Worm (Caenorhabditis elegans): ENCODE measurements around the gene M05D6.3.
A peak's percentile ranks its signal among the peaks of the same experiment; 100 is the strongest.
"Not testable (repeated sequence)": the region's sequence is repeated elsewhere in the genome, so short reads cannot be mapped to it uniquely, and the experiment has no call there.

Gene M05D6.3

DNA sequence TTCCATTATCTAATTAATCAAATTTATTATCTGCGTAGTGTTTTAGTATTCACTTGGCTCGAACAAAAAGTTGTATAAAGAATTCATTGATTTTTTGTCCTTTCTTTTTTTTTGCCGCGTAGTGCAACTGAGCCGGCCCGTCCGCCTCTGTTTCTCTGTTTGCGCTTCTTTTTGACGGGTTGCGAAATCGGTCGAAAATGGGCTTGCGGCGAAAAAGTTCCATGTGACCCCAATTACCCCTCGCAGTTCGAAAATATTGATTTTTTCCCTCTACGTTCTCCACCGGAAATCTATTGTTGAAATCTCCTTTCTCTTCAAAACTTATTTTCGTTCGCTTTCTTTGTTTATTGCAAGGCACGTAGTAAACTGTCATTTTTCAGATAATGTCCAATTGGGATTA, 18.1 kb upstream of the M05D6.3 start, which contains the start of gene zyg-9 (continued):
- no peak for TF ChIP-seq ztf-18 (tag; optimal IDR thresholded peaks at IDR 0.05)
- no peak for TF ChIP-seq nhr-90 (tag; optimal IDR thresholded peaks at IDR 0.05)
- TF ChIP-seq ztf-25 (GFP tag; IDR thresholded peaks at IDR 0.05) = no peak
- peak; percentile 69; the same call in 1 of the 2 replicates for TF ChIP-seq zfh-2 (GFP tag; conservative IDR thresholded peaks at IDR 0.05)
- TF ChIP-seq snpc-1.1 (tag; optimal IDR thresholded peaks at IDR 0.05; ENCODE audit: insufficient read depth) = no peak
- no peak for TF ChIP-seq nhr-27 (tag; optimal IDR thresholded peaks at IDR 0.05)
- TF ChIP-seq lin-35 (GFP tag; optimal IDR thresholded peaks at IDR 0.05) = peak in 1 of 3 experiments; percentile 53
- no peak for TF ChIP-seq ztf-22 (GFP tag; optimal IDR thresholded peaks at IDR 0.05)
- TF ChIP-seq ZK185.1 (tag; optimal IDR thresholded peaks at IDR 0.05; ENCODE audit: poor library complexity, severe bottlenecking) = no peak

DNA sequence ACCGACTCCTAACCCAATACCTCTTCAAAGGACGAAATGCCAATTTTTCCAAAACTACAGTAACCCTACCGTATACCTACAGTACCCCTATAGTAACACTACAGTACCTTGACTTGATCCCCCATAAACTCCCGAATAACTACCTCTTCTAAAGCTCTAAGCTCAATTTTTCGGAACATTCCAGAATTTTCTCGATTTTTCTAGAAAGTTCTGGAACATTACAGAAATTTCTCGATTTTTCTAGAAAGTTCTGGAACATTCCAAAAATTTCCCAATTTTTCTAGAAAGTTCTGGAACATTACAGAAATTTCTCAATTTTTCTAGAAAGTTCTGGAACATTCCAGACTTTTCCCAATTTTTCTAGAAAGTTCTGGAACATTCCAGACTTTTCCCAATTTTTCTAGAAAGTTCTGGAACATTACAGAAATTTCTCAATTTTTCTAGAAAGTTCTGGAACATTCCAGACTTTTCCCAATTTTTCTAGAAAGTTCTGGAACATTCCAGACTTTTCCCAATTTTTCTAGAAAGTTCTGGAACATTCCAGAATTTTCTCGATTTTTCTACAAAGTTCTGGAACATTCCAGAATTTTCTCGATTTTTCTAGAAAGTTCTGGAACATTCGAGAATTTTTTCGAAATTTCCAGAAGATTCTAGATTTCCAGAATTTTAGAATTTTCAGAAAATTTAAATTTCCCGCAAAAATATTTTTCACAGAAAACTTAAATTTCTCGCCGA, 15.6 kb upstream of the M05D6.3 start:
- peak; percentile 79; the same call in 1 of the 2 replicates for TF ChIP-seq aptf-3 (GFP tag; IDR thresholded peaks at IDR 0.05)
- TF ChIP-seq ceh-40 (GFP tag; IDR thresholded peaks at IDR 0.05) = 0 out of 2 replicates have a peak, but pooled peaks have one; percentile 33
- peak; percentile 18; the same call in 1 of the 2 replicates for TF ChIP-seq rcor-1 (GFP tag; IDR thresholded peaks at IDR 0.05)
- TF ChIP-seq egrh-3 (GFP tag; IDR thresholded peaks at IDR 0.05) = peak; percentile 51
- TF ChIP-seq hsf-1 (GFP tag; IDR thresholded peaks at IDR 0.05) = peak; percentile 97
- TF ChIP-seq madf-6 (GFP tag; IDR thresholded peaks at IDR 0.05) = peak; percentile 27
- peak; percentile 68 for TF ChIP-seq dox-1 (GFP tag; IDR thresholded peaks at IDR 0.05)
- TF ChIP-seq rpc-1 (optimal IDR thresholded peaks at IDR 0.05) = peak; percentile 3
- TF ChIP-seq rpc-1 (tag; optimal IDR thresholded peaks at IDR 0.05) = not testable (repeated sequence)
- TF ChIP-seq madf-3 (GFP tag; IDR thresholded peaks at IDR 0.05) = peak; percentile 68; the same call in 1 of the 2 replicates

DNA sequence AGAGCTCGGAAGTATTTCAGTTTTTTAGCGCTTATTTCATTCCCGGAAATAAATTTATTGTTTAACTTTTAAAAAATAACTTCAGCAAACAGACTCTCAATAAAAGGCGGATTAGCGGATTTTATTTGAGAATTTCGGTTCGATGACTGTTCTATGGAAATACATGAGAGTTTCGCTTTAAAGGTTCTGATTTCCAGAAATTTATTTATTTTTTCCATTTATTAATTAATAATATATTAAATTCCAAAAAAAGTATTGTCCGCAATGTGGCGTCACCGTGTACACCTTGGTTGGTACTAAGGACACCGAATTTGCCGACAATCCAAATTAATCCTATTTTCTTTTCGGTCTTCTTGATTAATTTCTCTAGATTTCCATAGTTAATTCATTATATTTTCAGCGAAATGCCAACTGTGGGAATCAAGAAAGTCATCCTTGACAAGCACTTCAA, 11.1 kb upstream of the M05D6.3 start, which contains the start of gene fars-3:
fars-3 (plus strand) TSS at position 401 of the 451 bp plus-strand sequence.
- TF ChIP-seq ekl-4 (GFP tag; IDR thresholded peaks at IDR 0.05) (peak; percentile 72; the same call in 1 of the 2 replicates), snpc-3.4 (tag; optimal IDR thresholded peaks at IDR 0.05) (peak; percentile 57), athp-1 (tag; optimal IDR thresholded peaks at IDR 0.05) (peak; percentile 57), unc-62 (GFP tag; optimal IDR thresholded peaks at IDR 0.05) (no peak), ztf-25 (GFP tag; IDR thresholded peaks at IDR 0.05) (peak; percentile 34; the same call in 1 of the 2 replicates), B0035.1 (tag; optimal IDR thresholded peaks at IDR 0.05) (peak; percentile 46), lsl-1 (GFP tag; optimal IDR thresholded peaks at IDR 0.05) (peak; percentile 2), F39B2.1 (GFP tag; IDR thresholded peaks at IDR 0.05) (peak; percentile 39; the same call in 1 of the 2 replicates), bed-2 (GFP tag; IDR thresholded peaks at IDR 0.05) (no peak), lin-54 (GFP tag; optimal IDR thresholded peaks at IDR 0.05) (peak; percentile 61), Y67H2A.10 (GFP tag; conservative IDR thresholded peaks at IDR 0.05) (0 out of 2 replicates have a peak, but pooled peaks have one; percentile 32), attf-6 (GFP tag; IDR thresholded peaks at IDR 0.05) (peak; percentile 60; the same call in 1 of the 2 replicates), hrde-1 (tag; optimal IDR thresholded peaks at IDR 0.05; ENCODE audit: borderline replicate concordance) (peak; percentile 71), aptf-2 (GFP tag; conservative IDR thresholded peaks at IDR 0.05) (0 out of 2 replicates have a peak, but pooled peaks have one; percentile 14), rpc-1 (optimal IDR thresholded peaks at IDR 0.05) (no peak), rpc-1 (tag; optimal IDR thresholded peaks at IDR 0.05) (no peak), tlf-1 (GFP tag; optimal IDR thresholded peaks at IDR 0.05) (peak; percentile 62), madf-6 (GFP tag; IDR thresholded peaks at IDR 0.05) (peak; percentile 57), hmg-1.2 (GFP tag; IDR thresholded peaks at IDR 0.05) (peak; percentile 41), ztf-26 (tag; optimal IDR thresholded peaks at IDR 0.05) (no peak), chd-7 (tag; optimal IDR thresholded peaks at IDR 0.05) (no peak), nhr-27 (tag; optimal IDR thresholded peaks at IDR 0.05) (peak; percentile 55), cebp-1 (GFP tag; IDR thresholded peaks at IDR 0.05) (no peak), cebp-1 (tag; optimal IDR thresholded peaks at IDR 0.05) (peak; percentile 55), nfya-1 (tag; optimal IDR thresholded peaks at IDR 0.05; ENCODE audit: borderline replicate concordance, insufficient read depth) (no peak), dpff-1 (tag; optimal IDR thresholded peaks at IDR 0.05) (no peak), Y95B8A.8 (GFP tag; IDR thresholded peaks at IDR 0.05) (peak; percentile 23; the same call in 1 of the 2 replicates), mxl-1 (tag; optimal IDR thresholded peaks at IDR 0.05) (no peak), lin-26 (GFP tag; IDR thresholded peaks at IDR 0.05) (0 out of 2 replicates have a peak, but pooled peaks have one; percentile 35)
